Worm (Caenorhabditis elegans): Measurements from ENCODE around the gene col-89.

Gene col-89

DNA sequence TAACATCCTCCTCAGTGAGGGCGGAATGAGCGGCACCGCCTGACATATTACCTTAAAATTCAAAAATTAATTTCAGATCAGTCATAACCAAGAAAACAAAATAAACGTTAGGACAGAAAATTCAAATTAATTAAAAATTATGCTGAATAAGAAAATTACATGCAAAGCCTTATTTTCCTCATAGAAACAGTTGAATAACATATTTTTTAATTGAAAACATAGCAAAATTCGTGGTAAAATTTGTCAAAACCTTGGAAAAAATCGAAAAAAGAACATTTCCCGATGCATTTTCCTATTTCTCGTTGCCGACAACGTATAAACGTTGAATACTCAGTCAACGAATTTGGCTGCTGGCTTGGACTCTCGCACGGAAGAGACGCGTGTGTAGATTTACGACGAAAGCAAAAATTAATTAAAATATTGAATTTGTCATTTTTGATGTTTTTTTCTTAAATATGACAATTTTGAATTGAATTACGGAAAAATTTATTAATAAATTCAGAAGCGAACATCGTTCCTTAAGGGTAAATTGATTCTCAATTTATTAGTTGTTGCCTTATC is 6.2 kb downstream of the col-89 start, which contains the start of the genes rps-0 and rbg-3 (continued):
- TF ChIP-seq K11D2.4 (GFP tag; IDR thresholded peaks at IDR 0.05) (peak; percentile 76), cebp-1 (GFP tag; IDR thresholded peaks at IDR 0.05) (no peak), cebp-1 (tag; optimal IDR thresholded peaks at IDR 0.05) (peak; percentile 80), C06A6.2 (GFP tag; conservative IDR thresholded peaks at IDR 0.05) (no peak; the same call in 1 of the 2 replicates), snpc-4 (GFP tag; optimal IDR thresholded peaks at IDR 0.05) (no peak), snpc-4 (tag; optimal IDR thresholded peaks at IDR 0.05) (peak in 3 of 4 experiments; percentile 53 to 74 (median 61)), gei-17 (GFP tag; optimal IDR thresholded peaks at IDR 0.05) (no peak), chd-7 (tag; optimal IDR thresholded peaks at IDR 0.05) (no peak), tbx-9 (tag; optimal IDR thresholded peaks at IDR 0.05; ENCODE audit: borderline replicate concordance) (no peak), sdz-38 (tag; optimal IDR thresholded peaks at IDR 0.05) (no peak), F55B11.4 (tag; optimal IDR thresholded peaks at IDR 0.05; ENCODE audit: borderline replicate concordance, insufficient read depth) (no peak), him-1 (tag; optimal IDR thresholded peaks at IDR 0.05) (peak; percentile 40), Y79H2A.3 (GFP tag; conservative IDR thresholded peaks at IDR 0.05) (no peak), sea-2 (GFP tag; IDR thresholded peaks at IDR 0.05) (no peak), cebp-2 (GFP tag; IDR thresholded peaks at IDR 0.05) (no peak), athp-1 (tag; optimal IDR thresholded peaks at IDR 0.05) (no peak)

DNA sequence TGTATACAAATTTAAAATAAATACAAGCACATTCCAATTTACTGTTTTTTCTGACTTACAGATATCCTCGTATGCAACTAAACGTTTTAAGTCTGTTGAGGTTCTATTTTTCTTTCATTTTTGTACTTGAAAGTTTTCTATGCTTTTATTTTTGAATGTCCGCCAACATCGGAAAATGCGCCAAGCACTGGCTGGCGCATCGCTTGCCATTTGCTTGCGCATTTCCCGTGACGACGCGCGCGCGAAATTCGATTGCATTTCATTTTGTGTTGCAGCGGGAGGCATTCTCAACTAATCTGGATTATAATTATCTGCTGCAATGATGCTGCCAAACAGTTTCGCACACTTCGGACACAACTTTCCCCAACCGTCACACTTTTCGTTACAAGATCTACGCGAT is 9.1 kb downstream of the col-89 start, which contains the start of gene fbxl-2:
TSS of gene fbxl-2 (plus strand) at position 278 of the 400 bp plus-strand sequence.
- no peak for TF ChIP-seq ztf-25 (GFP tag; IDR thresholded peaks at IDR 0.05)
- peak; percentile 71 for TF ChIP-seq Y67H2A.10 (GFP tag; conservative IDR thresholded peaks at IDR 0.05)
- peak; percentile 81; the same call in 1 of the 2 replicates for TF ChIP-seq F39B2.1 (GFP tag; IDR thresholded peaks at IDR 0.05)
- TF ChIP-seq nfya-1 (tag; optimal IDR thresholded peaks at IDR 0.05; ENCODE audit: borderline replicate concordance, insufficient read depth) = no peak
- no peak for TF ChIP-seq sptf-2 (GFP tag; optimal IDR thresholded peaks at IDR 0.05)
- TF ChIP-seq nhr-27 (tag; optimal IDR thresholded peaks at IDR 0.05) = no peak
- peak; percentile 90 for TF ChIP-seq C17E4.6 (GFP tag; IDR thresholded peaks at IDR 0.05)
- TF ChIP-seq nhr-90 (tag; optimal IDR thresholded peaks at IDR 0.05) = peak; percentile 60
- TF ChIP-seq ekl-4 (GFP tag; IDR thresholded peaks at IDR 0.05) = peak; percentile 95
- TF ChIP-seq tbx-9 (tag; optimal IDR thresholded peaks at IDR 0.05; ENCODE audit: borderline replicate concordance) = no peak
- TF ChIP-seq ceh-58 (GFP tag; IDR thresholded peaks at IDR 0.05) = no peak
- TF ChIP-seq efl-1 (GFP tag; optimal IDR thresholded peaks at IDR 0.05) = peak; percentile 96
- no peak for TF ChIP-seq F57A8.1 (GFP tag; optimal IDR thresholded peaks at IDR 0.05)
- TF ChIP-seq xnd-1 (tag; optimal IDR thresholded peaks at IDR 0.05) = peak; percentile 79
- peak; percentile 99 for TF ChIP-seq ztf-18 (tag; optimal IDR thresholded peaks at IDR 0.05)
- no peak for TF ChIP-seq mxl-1 (tag; optimal IDR thresholded peaks at IDR 0.05)
- TF ChIP-seq athp-1 (tag; optimal IDR thresholded peaks at IDR 0.05) = peak; percentile 79
- peak; percentile 85 for TF ChIP-seq hsf-1 (GFP tag; IDR thresholded peaks at IDR 0.05)
- TF ChIP-seq hlh-26 (GFP tag; conservative IDR thresholded peaks at IDR 0.05) = no peak
- TF ChIP-seq Y95B8A.8 (GFP tag; IDR thresholded peaks at IDR 0.05) = peak; percentile 84
- peak; percentile 87; the same call in 1 of the 2 replicates for TF ChIP-seq ztf-28 (GFP tag; IDR thresholded peaks at IDR 0.05)
- TF ChIP-seq gei-17 (GFP tag; optimal IDR thresholded peaks at IDR 0.05) = peak; percentile 78
- TF ChIP-seq K11D2.4 (GFP tag; IDR thresholded peaks at IDR 0.05) = peak; percentile 91
- no peak for TF ChIP-seq F57C9.4 (tag; optimal IDR thresholded peaks at IDR 0.05)
- peak; percentile 16 for TF ChIP-seq akir-1 (GFP tag; optimal IDR thresholded peaks at IDR 0.05)
- peak; percentile 59 for TF ChIP-seq F52B5.7 (tag; optimal IDR thresholded peaks at IDR 0.05)
- TF ChIP-seq attf-5 (GFP tag; optimal IDR thresholded peaks at IDR 0.05) = peak; percentile 98
- TF ChIP-seq ceh-40 (GFP tag; IDR thresholded peaks at IDR 0.05) = no peak
- TF ChIP-seq lin-40 (tag; optimal IDR thresholded peaks at IDR 0.05) = no peak
- TF ChIP-seq attf-3 (GFP tag; conservative IDR thresholded peaks at IDR 0.05) = peak; percentile 80
- TF ChIP-seq F55B11.4 (tag; optimal IDR thresholded peaks at IDR 0.05; ENCODE audit: borderline replicate concordance, insufficient read depth) = no peak
- peak; percentile 70 for TF ChIP-seq somi-1 (GFP tag; optimal IDR thresholded peaks at IDR 0.05)
- peak; percentile 83 for TF ChIP-seq F23B12.7 (tag; optimal IDR thresholded peaks at IDR 0.05; ENCODE audit: insufficient read depth)
- TF ChIP-seq atf-7 (tag; optimal IDR thresholded peaks at IDR 0.05) = peak; percentile 82
- peak; percentile 10 for TF ChIP-seq him-1 (tag; optimal IDR thresholded peaks at IDR 0.05)
- peak; percentile 88 for TF ChIP-seq Y56A3A.18 (GFP tag; IDR thresholded peaks at IDR 0.05)
